Worm (Caenorhabditis elegans) whole organism, L4 larva: Measurements from ENCODE around the gene srpa-68.

Experiments used
- aly-2 ChIP-seq: sonication (generic microtip); optimal IDR thresholded peaks from 2 replicates; lab custom pipeline; 2018; ENCODE audit warnings: missing biosample characterization, missing genetic modification characterization
- ama-1 ChIP-seq: fragments of 150-350 bp; optimal IDR thresholded peaks from 2 replicates; lab custom pipeline; 2014; ENCODE audit warnings: inconsistent platforms, mixed read lengths
- ceh-62 ChIP-seq: sonication (generic microtip); optimal IDR thresholded peaks from 2 replicates; lab custom pipeline; 2017; ENCODE audit warnings: missing biosample characterization, missing genetic modification characterization
- jun-1 ChIP-seq: fragments of 150-350 bp; optimal IDR thresholded peaks from 2 replicates; lab custom pipeline; 2014; ENCODE audit warnings: missing biosample characterization, missing genetic modification reagents, missing genetic modification characterization
- lin-39 ChIP-seq: fragments of 150-350 bp; optimal IDR thresholded peaks from 2 replicates; lab custom pipeline; 2014; ENCODE audit warnings: missing biosample characterization, missing genetic modification reagents, missing genetic modification characterization
- nhr-76 ChIP-seq: fragments of 150-350 bp; optimal IDR thresholded peaks from 2 replicates; lab custom pipeline; 2014; ENCODE audit warnings: missing biosample characterization, missing genetic modification characterization
- spr-3 ChIP-seq: fragments of 200-800 bp; sonication (Bioruptor generic); optimal IDR thresholded peaks from 2 replicates; lab custom pipeline; 2018; ENCODE audit warnings: mild to moderate bottlenecking, missing genetic modification characterization, missing compliant biosample characterization
- unc-39 ChIP-seq: sonication (generic microtip); optimal IDR thresholded peaks from 2 replicates; lab custom pipeline; 2017; ENCODE audit warnings: missing biosample characterization, missing genetic modification characterization
- unc-62 ChIP-seq, 3 experiments: fragments of 150-350 bp in 1 of 3; sonication (generic microtip); optimal IDR thresholded peaks in 2 of 3; peaks in 1 of 3; 1 replicate in 1 of 3; 2 replicates in 2 of 3; lab custom pipeline; 2014 to 2017; ENCODE audit warnings: missing biosample characterization in 3 of 3, missing genetic modification characterization in 3 of 3, missing genetic modification reagents in 3 of 3, missing genotype in 1 of 3
- zfp-2 ChIP-seq: sonication (generic microtip); optimal IDR thresholded peaks from 2 replicates; lab custom pipeline; 2016; ENCODE audit warnings: mild to moderate bottlenecking, missing genetic modification characterization, missing compliant biosample characterization

- TF ChIP-seq ceh-62 (tag; lab: Kevin White, UChicago) (no peak), unc-39 (tag; lab: Kevin White, UChicago) (no peak), unc-62 (GFP tag; optimal IDR thresholded peaks at IDR 0.05 in 1 of 2; lab: Kevin White, UChicago) (no peak), unc-62 (tag; optimal IDR thresholded peaks at IDR 0.05; lab: Kevin White, UChicago) (no peak), lin-39 (tag; lab: Kevin White, UChicago) (no peak), aly-2 (tag; lab: Kevin White, UChicago) (no peak), spr-3 (GFP tag; lab: Kevin White, UChicago) (no peak), nhr-76 (tag; lab: Kevin White, UChicago) (no peak), ama-1 (lab: Kevin White, UChicago) (no peak), jun-1 (no peak), zfp-2 (tag; lab: Kevin White, UChicago) (no peak)
Measured at ce11 chrV:12275714-12276113, 15.7 kb downstream of the srpa-68 start.
